Worm (Caenorhabditis elegans) whole organism, midembryonic: ENCODE data around the gene F54C4.4.

Experiments used
- T22C8.4 ChIP-seq: fragments of 200-800 bp; sonication (Bioruptor generic); IDR thresholded peaks from 2 replicates; pipeline ENCODE4 v1.3.6; 2022; ENCODE audit warnings: missing genetic modification characterization, missing compliant biosample characterization
- cog-1 ChIP-seq: sonication (generic microtip); optimal IDR thresholded peaks from 2 replicates; lab custom pipeline; 2016; ENCODE audit warnings: missing genetic modification characterization, missing compliant biosample characterization
- flt-1 ChIP-seq: fragments of 200-800 bp; sonication (Bioruptor generic); IDR thresholded peaks from 2 replicates; pipeline ENCODE4 v1.3.6; 2022; ENCODE audit warnings: missing genetic modification characterization, missing compliant biosample characterization
- tab-1 ChIP-seq: fragments of 200-800 bp; sonication (Bioruptor generic); IDR thresholded peaks from 2 replicates; pipeline ENCODE4 v1.3.6; 2022; ENCODE audit warnings: missing genetic modification characterization, missing compliant biosample characterization
- ztf-23 ChIP-seq: fragments of 200-800 bp; sonication (Bioruptor generic); IDR thresholded peaks from 2 replicates; pipeline ENCODE4 v1.3.6; 2022; ENCODE audit warnings: missing genetic modification reagents, missing genetic modification characterization, missing compliant biosample characterization
- ztf-29 ChIP-seq: fragments of 200-800 bp; sonication (Bioruptor generic); IDR thresholded peaks from 2 replicates; pipeline ENCODE4 v1.3.6; 2022; ENCODE audit warnings: missing genetic modification reagents, missing genetic modification characterization, missing compliant biosample characterization

DNA sequence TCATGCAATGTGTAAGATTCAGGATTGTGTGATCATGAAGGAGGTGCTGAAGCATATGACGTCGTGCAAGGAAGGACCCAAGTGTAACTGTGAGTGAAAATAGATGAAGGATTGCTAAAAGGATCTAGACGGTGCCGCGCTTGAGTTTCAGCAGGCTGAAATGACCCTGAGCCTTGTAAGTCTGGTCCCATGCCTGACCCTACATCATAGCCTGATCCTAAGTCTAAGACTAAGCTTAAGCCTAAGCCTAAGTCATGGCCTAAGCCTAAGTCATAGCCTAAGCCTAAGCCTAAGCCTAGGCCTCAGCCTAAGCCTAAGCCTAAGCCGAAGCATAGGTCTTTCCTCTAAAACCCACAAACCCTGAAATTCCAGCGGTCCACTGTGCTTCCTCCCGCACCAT, 30.7 kb upstream of the F54C4.4 start:
- TF ChIP-seq tab-1 (no peak), flt-1 (GFP tag; lab: Robert Waterston, UW) (no peak), ztf-29 (no peak), ztf-23 (GFP tag; lab: Robert Waterston, UW) (no peak), T22C8.4 (GFP tag; lab: Robert Waterston, UW) (no peak), cog-1 (tag; lab: Kevin White, UChicago) (no peak)
